Fruit fly (Drosophila melanogaster): Measurements from ENCODE around the gene Culd.

DNA sequence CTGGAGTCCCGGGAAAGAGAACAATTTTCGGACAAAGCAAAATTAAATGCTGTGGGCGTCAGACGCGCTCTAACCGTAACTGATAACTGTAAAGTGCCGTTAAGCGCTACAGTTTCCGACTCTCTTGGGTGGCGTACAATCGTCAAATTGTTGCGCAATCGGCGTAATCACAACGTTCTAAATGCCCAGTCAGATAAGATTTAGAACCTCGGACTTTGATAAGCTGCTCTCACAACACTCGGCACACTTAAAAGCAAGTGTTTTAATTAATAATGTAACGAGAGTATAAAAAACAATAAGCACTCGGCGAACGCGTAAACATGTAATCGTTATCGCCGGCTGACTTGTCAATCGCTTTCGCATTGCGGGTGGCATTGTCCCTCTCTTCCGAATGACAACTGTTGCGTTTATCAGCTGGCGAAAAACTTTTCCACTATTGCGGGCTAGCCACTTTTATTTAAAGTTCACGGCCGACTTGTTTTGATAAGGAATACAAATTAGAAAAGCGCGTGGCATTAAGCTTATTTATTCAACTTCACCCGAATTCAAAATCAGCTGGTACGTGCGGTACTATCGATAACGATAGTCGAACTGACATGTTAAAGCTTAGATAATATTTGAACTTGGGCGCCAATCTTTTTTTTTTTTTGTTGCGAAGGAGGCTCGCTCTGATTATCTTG, 2.8 kb upstream of the Culd start:
- TF ChIP-seq E2f2 (GFP tag; IDR thresholded peaks at IDR 0.05) (peak; percentile 88), h (optimal IDR thresholded peaks at IDR 0.05) (no peak), yki (optimal IDR thresholded peaks at IDR 0.05) (no peak), crc (GFP tag; optimal IDR thresholded peaks at IDR 0.05) (no peak), sima (GFP tag; optimal IDR thresholded peaks at IDR 0.05) (no peak), cato (GFP tag; optimal IDR thresholded peaks at IDR 0.05; ENCODE audit: borderline replicate concordance) (no peak), CG3163 (GFP tag; optimal IDR thresholded peaks at IDR 0.05) (no peak), Fer1 (GFP tag; optimal IDR thresholded peaks at IDR 0.05) (no peak), Usf (GFP tag; optimal IDR thresholded peaks at IDR 0.05) (no peak), crp (GFP tag; optimal IDR thresholded peaks at IDR 0.05) (peak in 1 of 2 experiments; percentile 85), HLH3B (GFP tag; IDR thresholded peaks at IDR 0.05) (no peak), CG10431 (GFP tag; optimal IDR thresholded peaks at IDR 0.05) (no peak), CG32772 (GFP tag; IDR thresholded peaks at IDR 0.05) (no peak), Dp (GFP tag; optimal IDR thresholded peaks at IDR 0.05) (peak; percentile 83)

Data from whole organism, embryonic.